Fruit fly (Drosophila melanogaster): ENCODE measurements around the gene CG11983.

CG11983 gene

dm6 chr3R:8984602-8985074 lies 23.5 kb upstream of the CG11983 start, which contains the start of gene CG11970 (continued):
- TF ChIP-seq CG3281 (GFP tag; optimal IDR thresholded peaks at IDR 0.05) (peak; percentile 21), emc (GFP tag; optimal IDR thresholded peaks at IDR 0.05) (no peak), CG7963 (GFP tag; IDR thresholded peaks at IDR 0.05; ENCODE audit: partially characterized antibody) (no peak), CHES-1-like (GFP tag; optimal IDR thresholded peaks at IDR 0.05) (peak; percentile 35), CkIIα-i1 (GFP tag; IDR thresholded peaks at IDR 0.05) (no peak), CrebB (tag; optimal IDR thresholded peaks at IDR 0.05) (no peak), al (GFP tag; IDR thresholded peaks at IDR 0.05) (no peak), MESR4 (GFP tag; optimal IDR thresholded peaks at IDR 0.05) (peak; percentile 86), ftz-f1 (GFP tag; optimal IDR thresholded peaks at IDR 0.05) (peak; percentile 97), sqz (GFP tag; optimal IDR thresholded peaks at IDR 0.05) (no peak), CG1602 (GFP tag; optimal IDR thresholded peaks at IDR 0.05) (peak; percentile 10), CG11504 (tag; optimal IDR thresholded peaks at IDR 0.05) (no peak), Xbp1 (GFP tag; optimal IDR thresholded peaks at IDR 0.05) (peak; percentile 9), HLH4C (GFP tag; IDR thresholded peaks at IDR 0.05; ENCODE audit: partially characterized antibody) (no peak), CG8944 (GFP tag; optimal IDR thresholded peaks at IDR 0.05) (no peak), run (tag; optimal IDR thresholded peaks at IDR 0.05) (no peak), CG6854 (GFP tag; optimal IDR thresholded peaks at IDR 0.05) (no peak), CG16813 (GFP tag; IDR thresholded peaks at IDR 0.05; ENCODE audit: partially characterized antibody) (peak; percentile 65), CG14710 (tag; optimal IDR thresholded peaks at IDR 0.05) (peak; percentile 55), CG10274 (GFP tag; optimal IDR thresholded peaks at IDR 0.05) (no peak), kay (GFP tag; optimal IDR thresholded peaks at IDR 0.05) (no peak), NC2α (GFP tag; optimal IDR thresholded peaks at IDR 0.05) (no peak), CG12744 (GFP tag; optimal IDR thresholded peaks at IDR 0.05) (no peak), unc-4 (GFP tag; IDR thresholded peaks at IDR 0.05; ENCODE audit: partially characterized antibody) (peak; percentile 40; the same call in 1 of the 2 replicates), tna (GFP tag; IDR thresholded peaks at IDR 0.05; ENCODE audit: partially characterized antibody) (no peak), CG18011 (GFP tag; optimal IDR thresholded peaks at IDR 0.05) (peak; percentile 30), Ssrp (tag; optimal IDR thresholded peaks at IDR 0.05) (peak; percentile 14), CG2678 (tag; optimal IDR thresholded peaks at IDR 0.05) (no peak), tio (GFP tag; optimal IDR thresholded peaks at IDR 0.05) (no peak), Ets97D (GFP tag; optimal IDR thresholded peaks at IDR 0.05) (peak; percentile 28), Rfx (GFP tag; IDR thresholded peaks at IDR 0.05) (peak; percentile 56; the same call in 1 of the 2 replicates), ac (GFP tag; optimal IDR thresholded peaks at IDR 0.05) (no peak), CG10267 (tag; optimal IDR thresholded peaks at IDR 0.05) (peak; percentile 17), ham (GFP tag; IDR thresholded peaks at IDR 0.05) (no peak), cg (GFP tag; optimal IDR thresholded peaks at IDR 0.05) (no peak), CG10321 (GFP tag; IDR thresholded peaks at IDR 0.05) (no peak), tap (tag; optimal IDR thresholded peaks at IDR 0.05) (no peak), bbx (GFP tag; IDR thresholded peaks at IDR 0.05; ENCODE audit: partially characterized antibody) (0 out of 2 replicates have a peak, but pooled peaks have one; percentile 28), HLH54F (GFP tag; optimal IDR thresholded peaks at IDR 0.05) (peak; percentile 26), ssp (GFP tag; IDR thresholded peaks at IDR 0.05) (0 out of 2 replicates have a peak, but pooled peaks have one; percentile 10), CG7928 (GFP tag; optimal IDR thresholded peaks at IDR 0.05) (no peak), CG15479 (GFP tag; optimal IDR thresholded peaks at IDR 0.05) (no peak), Side (GFP tag; optimal IDR thresholded peaks at IDR 0.05) (peak; percentile 30), dmrt11E (tag; optimal IDR thresholded peaks at IDR 0.05) (peak; percentile 22), CG31365 (tag; optimal IDR thresholded peaks at IDR 0.05) (no peak), ewg (GFP tag; optimal IDR thresholded peaks at IDR 0.05) (no peak), eve (GFP tag; optimal IDR thresholded peaks at IDR 0.05) (no peak), Mad (GFP tag; optimal IDR thresholded peaks at IDR 0.05) (no peak), CG32772 (GFP tag; IDR thresholded peaks at IDR 0.05) (no peak; the same call in 1 of the 2 replicates), CG13775 (GFP tag; optimal IDR thresholded peaks at IDR 0.05) (peak; percentile 39)

Measured in whole organism, embryonic.